Worm (Caenorhabditis elegans): ENCODE data around the gene phy-4.

ce11 chrV:19468083-19468482 lies 45.4 kb downstream of the phy-4 start, which contains the start of gene Y43F8B.12:
- TF ChIP-seq pqm-1 (tag; optimal IDR thresholded peaks at IDR 0.05) (no peak), nhr-28 (tag; optimal IDR thresholded peaks at IDR 0.05) (no peak), vab-15 (tag; optimal IDR thresholded peaks at IDR 0.05) (no peak)

Data from whole organism, L1 larva.